Worm (Caenorhabditis elegans) whole organism, L1 larva: ENCODE measurements around the gene C35D10.6.

ENCODE experiments used
- C04F5.9 ChIP-seq: sonication (generic microtip); optimal IDR thresholded peaks from 2 replicates; lab custom pipeline; 2016; ENCODE audit warnings: missing genetic modification characterization, missing compliant biosample characterization
- C16A3.4 ChIP-seq: fragments of 150-350 bp; optimal IDR thresholded peaks from 2 replicates; lab custom pipeline; 2014; ENCODE audit warnings: missing biosample characterization, missing genetic modification characterization
- F16B12.6 ChIP-seq: fragments of 150-350 bp; optimal IDR thresholded peaks from 2 replicates; lab custom pipeline; 2014; ENCODE audit warnings: missing biosample characterization, missing genetic modification characterization
- aha-1 ChIP-seq: fragments of 150-350 bp; optimal IDR thresholded peaks from 2 replicates; lab custom pipeline; 2014; ENCODE audit warnings: missing biosample characterization, missing genetic modification characterization
- blmp-1 ChIP-seq: fragments of 150-350 bp; optimal IDR thresholded peaks from 2 replicates; lab custom pipeline; 2014; ENCODE audit warnings: missing biosample characterization, missing genetic modification characterization
- ceh-82 ChIP-seq, 3 experiments: fragments of 150-350 bp in 1 of 3; sonication (generic microtip) in 2 of 3; optimal IDR thresholded peaks; 2 replicates each; lab custom pipeline; 2014 to 2017; ENCODE audit warnings: missing biosample characterization in 3 of 3, missing genetic modification characterization in 3 of 3
- ceh-88 ChIP-seq: fragments of 200-800 bp; sonication (Bioruptor generic); IDR thresholded peaks from 2 replicates; pipeline ENCODE4 v1.3.6; 2022; ENCODE audit warnings: missing genetic modification characterization, missing compliant biosample characterization
- ceh-90 ChIP-seq: sonication (generic microtip); optimal IDR thresholded peaks from 2 replicates; lab custom pipeline; 2016; ENCODE audit warnings: missing genetic modification characterization, missing compliant biosample characterization
- dpl-1 ChIP-seq, 3 experiments: fragments of 150-350 bp in 2 of 3; sonication (generic microtip) in 1 of 3; optimal IDR thresholded peaks; 2 replicates each; lab custom pipeline; 2014 to 2017; ENCODE audit warnings: missing biosample characterization in 3 of 3, missing genetic modification characterization in 3 of 3, missing genetic modification reagents in 3 of 3
- dsc-1 ChIP-seq: sonication (generic microtip); optimal IDR thresholded peaks from 2 replicates; lab custom pipeline; 2016; ENCODE audit warnings: mild to moderate bottlenecking, missing genetic modification characterization, missing compliant biosample characterization
- efl-1 ChIP-seq, 4 experiments: fragments of 150-350 bp; optimal IDR thresholded peaks in 3 of 4; peaks in 1 of 4; 1 replicate in 1 of 4; 2 replicates in 3 of 4; lab custom pipeline; 2014; ENCODE audit warnings: missing biosample characterization in 2 of 4, missing genetic modification characterization in 2 of 4, missing genetic modification reagents in 2 of 4
- egl-13 ChIP-seq: sonication (generic microtip); optimal IDR thresholded peaks from 2 replicates; lab custom pipeline; 2016; ENCODE audit warnings: missing genotype, missing genetic modification reagents, missing genetic modification characterization, missing compliant biosample characterization
- elt-2 ChIP-seq: sonication (generic microtip); optimal IDR thresholded peaks from 2 replicates; lab custom pipeline; 2016; ENCODE audit warnings: missing genetic modification characterization, mild to moderate bottlenecking, inconsistent platforms, missing compliant biosample characterization, missing genetic modification reagents
- fkh-10 ChIP-seq: sonication (generic microtip); optimal IDR thresholded peaks from 2 replicates; lab custom pipeline; 2017; ENCODE audit warnings: missing biosample characterization, missing genetic modification reagents, missing genetic modification characterization
- fkh-4 ChIP-seq: sonication (generic microtip); optimal IDR thresholded peaks from 2 replicates; lab custom pipeline; 2016; ENCODE audit warnings: missing compliant biosample characterization, missing genetic modification characterization, borderline replicate concordance
- fkh-8 ChIP-seq: sonication (generic microtip); optimal IDR thresholded peaks from 2 replicates; lab custom pipeline; 2016; ENCODE audit warnings: mild to moderate bottlenecking, missing genetic modification characterization, missing compliant biosample characterization
- fos-1 ChIP-seq: fragments of 150-350 bp; optimal IDR thresholded peaks from 2 replicates; lab custom pipeline; 2014; ENCODE audit warnings: missing biosample characterization, missing genetic modification characterization
- grh-1 ChIP-seq: fragments of 200-800 bp; sonication (Bioruptor generic); IDR thresholded peaks from 2 replicates; pipeline ENCODE4 v1.3.6; 2022; ENCODE audit warnings: missing genetic modification reagents, missing genetic modification characterization, missing compliant biosample characterization
- hlh-17 ChIP-seq: fragments of 200-800 bp; sonication (Bioruptor generic); optimal IDR thresholded peaks from 2 replicates; lab custom pipeline; 2018; ENCODE audit warnings: missing genetic modification characterization, mild to moderate bottlenecking, missing compliant biosample characterization, moderate library complexity, borderline replicate concordance
- irx-1 ChIP-seq: sonication (generic microtip); optimal IDR thresholded peaks from 2 replicates; lab custom pipeline; 2016; ENCODE audit warnings: missing genetic modification characterization, missing compliant biosample characterization
- lin-14 ChIP-seq: fragments of 200-800 bp; sonication (Bioruptor generic); optimal IDR thresholded peaks from 2 replicates; lab custom pipeline; 2018; ENCODE audit warnings: mild to moderate bottlenecking, missing genetic modification characterization, moderate library complexity, missing compliant biosample characterization
- lin-15B ChIP-seq: fragments of 150-350 bp; sonication (generic microtip); optimal IDR thresholded peaks from 3 replicates; lab custom pipeline; 2014; ENCODE audit warnings: missing biosample characterization, missing genetic modification characterization
- lin-35 ChIP-seq, 2 experiments: fragments of 150-350 bp; optimal IDR thresholded peaks; 2 replicates each; lab custom pipeline; 2014; ENCODE audit warnings: missing biosample characterization in 2 of 2, missing genetic modification characterization in 2 of 2, missing genetic modification reagents in 2 of 2
- lin-39 ChIP-seq: fragments of 150-350 bp; optimal IDR thresholded peaks from 2 replicates; lab custom pipeline; 2014; ENCODE audit warnings: missing biosample characterization, missing genetic modification reagents, missing genetic modification characterization
- lsy-2 ChIP-seq, 2 experiments: fragments of 150-350 bp; optimal IDR thresholded peaks; 2 replicates each; lab custom pipeline; 2014; ENCODE audit warnings: missing biosample characterization in 2 of 2, missing genetic modification characterization in 2 of 2
- mab-9 ChIP-seq: fragments of 200-800 bp; sonication (Bioruptor generic); IDR thresholded peaks from 2 replicates; pipeline ENCODE4 v1.3.6; 2022; ENCODE audit warnings: missing genetic modification reagents, missing genetic modification characterization, missing compliant biosample characterization
- mef-2 ChIP-seq: fragments of 150-350 bp; optimal IDR thresholded peaks from 2 replicates; lab custom pipeline; 2014; ENCODE audit warnings: missing biosample characterization, missing genetic modification characterization
- mep-1 ChIP-seq: fragments of 150-350 bp; optimal IDR thresholded peaks from 2 replicates; lab custom pipeline; 2014; ENCODE audit warnings: missing biosample characterization, missing genetic modification characterization
- nhr-12 ChIP-seq: sonication (generic microtip); optimal IDR thresholded peaks from 2 replicates; lab custom pipeline; 2017; ENCODE audit warnings: missing biosample characterization, missing genetic modification characterization
- nhr-19 ChIP-seq: fragments of 200-800 bp; sonication (Bioruptor generic); conservative IDR thresholded peaks from 2 replicates; pipeline ENCODE4 v1.3.6; 2022; ENCODE audit warnings: missing genetic modification characterization, missing compliant biosample characterization
- nhr-47 ChIP-seq: sonication (generic microtip); optimal IDR thresholded peaks from 2 replicates; lab custom pipeline; 2016; ENCODE audit warnings: mild to moderate bottlenecking, missing genetic modification characterization, moderate library complexity, missing compliant biosample characterization
- nhr-71 ChIP-seq: sonication (generic microtip); optimal IDR thresholded peaks from 2 replicates; lab custom pipeline; 2016; ENCODE audit warnings: mild to moderate bottlenecking, missing genetic modification characterization, moderate library complexity, missing compliant biosample characterization
- nhr-84 ChIP-seq: sonication (generic microtip); optimal IDR thresholded peaks from 2 replicates; lab custom pipeline; 2017; ENCODE audit warnings: missing biosample characterization, missing genetic modification characterization
- skn-1 ChIP-seq: fragments of 150-350 bp; optimal IDR thresholded peaks from 2 replicates; lab custom pipeline; 2014; ENCODE audit warnings: missing biosample characterization, missing genetic modification characterization
- snpc-4 ChIP-seq: fragments of 150-350 bp; optimal IDR thresholded peaks from 2 replicates; lab custom pipeline; 2014; ENCODE audit warnings: missing biosample characterization, missing genetic modification characterization
- snu-23 ChIP-seq: sonication (generic microtip); optimal IDR thresholded peaks from 2 replicates; lab custom pipeline; 2016; ENCODE audit warnings: missing genetic modification characterization, missing compliant biosample characterization
- swsn-7 ChIP-seq: sonication (generic microtip); optimal IDR thresholded peaks from 2 replicates; lab custom pipeline; 2016; ENCODE audit warnings: missing genetic modification characterization, missing compliant biosample characterization
- tbx-2 ChIP-seq: sonication (generic microtip); optimal IDR thresholded peaks from 2 replicates; lab custom pipeline; 2016; ENCODE audit warnings: missing genetic modification characterization, missing compliant biosample characterization
- unc-30 ChIP-seq: sonication (generic microtip); optimal IDR thresholded peaks from 2 replicates; lab custom pipeline; 2017; ENCODE audit warnings: missing biosample characterization, missing genetic modification characterization
- unc-62 ChIP-seq: fragments of 150-350 bp; optimal IDR thresholded peaks from 2 replicates; lab custom pipeline; 2014; ENCODE audit warnings: missing biosample characterization, missing genetic modification reagents, missing genetic modification characterization
- unc-86 ChIP-seq: sonication (generic microtip); optimal IDR thresholded peaks from 2 replicates; lab custom pipeline; 2016; ENCODE audit warnings: missing genetic modification characterization, missing compliant biosample characterization
- unc-98 ChIP-seq: fragments of 200-800 bp; sonication (Bioruptor generic); IDR thresholded peaks from 2 replicates; pipeline ENCODE4 v1.3.6; 2022; ENCODE audit warnings: missing genetic modification characterization, missing compliant biosample characterization
- vab-15 ChIP-seq: sonication (generic microtip); optimal IDR thresholded peaks from 2 replicates; lab custom pipeline; 2017; ENCODE audit warnings: missing genotype, mild to moderate bottlenecking, missing genetic modification characterization, missing compliant biosample characterization
- xbp-1 ChIP-seq: sonication (generic microtip); optimal IDR thresholded peaks from 2 replicates; lab custom pipeline; 2016; ENCODE audit warnings: missing genetic modification characterization, missing compliant biosample characterization
- zag-1 ChIP-seq: fragments of 150-350 bp; optimal IDR thresholded peaks from 2 replicates; lab custom pipeline; 2014; ENCODE audit warnings: missing biosample characterization, missing genetic modification characterization
- zip-4 ChIP-seq: fragments of 200-800 bp; sonication (Bioruptor generic); optimal IDR thresholded peaks from 2 replicates; lab custom pipeline; 2018; ENCODE audit warnings: mild to moderate bottlenecking, missing genetic modification characterization, moderate library complexity, missing compliant biosample characterization

Gene C35D10.6

ce11 chrIII:4874671-4875070 lies 15.5 kb downstream of the C35D10.6 start, which contains the start of gene C35D10.12:
TSS of gene C35D10.12 (minus strand) at chrIII:4874771.
- no peak for TF ChIP-seq zag-1 (tag; lab: Kevin White, UChicago)
- TF ChIP-seq efl-1 (optimal IDR thresholded peaks at IDR 0.05; lab: Kevin White, UChicago): no peak
- peak in 1 of 2 experiments; percentile 31 for TF ChIP-seq efl-1 (GFP tag; optimal IDR thresholded peaks at IDR 0.05 in 1 of 2; lab: Kevin White, UChicago)

- peak in 1 of 2 experiments; percentile 20 for TF ChIP-seq lin-35 (GFP tag; optimal IDR thresholded peaks at IDR 0.05; lab: Kevin White, UChicago)
- no peak for TF ChIP-seq snpc-4 (tag; lab: Kevin White, UChicago)
- TF ChIP-seq lin-14 (GFP tag; lab: Kevin White, UChicago): peak; percentile 61
- TF ChIP-seq elt-2 (tag; lab: Kevin White, UChicago): no peak
- no peak for TF ChIP-seq ceh-90 (tag; lab: Kevin White, UChicago)
- no peak for TF ChIP-seq skn-1 (tag; lab: Kevin White, UChicago)
- TF ChIP-seq efl-1 (optimal IDR thresholded peaks at IDR 0.05; lab: Kevin White, UChicago): peak; percentile 2 to 34
- peak in 1 of 2 experiments; percentile 62 for TF ChIP-seq efl-1 (GFP tag; optimal IDR thresholded peaks at IDR 0.05 in 1 of 2; lab: Kevin White, UChicago)
- peak; percentile 47 for TF ChIP-seq egl-13
- TF ChIP-seq swsn-7 (tag; lab: Kevin White, UChicago): peak; percentile 2
- TF ChIP-seq lsy-2 (tag; optimal IDR thresholded peaks at IDR 0.05; lab: Kevin White, UChicago): peak in 1 of 2 experiments; percentile 7
- peak; percentile 50 for TF ChIP-seq unc-86 (tag; lab: Kevin White, UChicago)
- peak; percentile 38 for TF ChIP-seq mep-1
- TF ChIP-seq nhr-47 (tag; lab: Kevin White, UChicago): peak; percentile 3
- no peak for TF ChIP-seq unc-98 (GFP tag; lab: Robert Waterston, UW)
- TF ChIP-seq lin-39 (tag; lab: Kevin White, UChicago): no peak
- TF ChIP-seq aha-1 (tag; lab: Kevin White, UChicago): no peak
- no peak for TF ChIP-seq xbp-1 (tag; lab: Kevin White, UChicago)
- no peak for TF ChIP-seq unc-62
- TF ChIP-seq fkh-10 (GFP tag; lab: Kevin White, UChicago): peak; percentile 42
- peak in 1 of 3 experiments; percentile 40 for TF ChIP-seq dpl-1 (GFP tag; optimal IDR thresholded peaks at IDR 0.05; lab: Kevin White, UChicago)
- no peak for TF ChIP-seq zip-4 (GFP tag; lab: Kevin White, UChicago)
- no peak for TF ChIP-seq mab-9 (GFP tag; lab: Robert Waterston, UW)
- TF ChIP-seq ceh-82 (tag; optimal IDR thresholded peaks at IDR 0.05; lab: Kevin White, UChicago): peak in 2 of 3 experiments; percentile 3 to 6
- no peak for TF ChIP-seq fkh-4
- peak; percentile 56 for TF ChIP-seq dsc-1 (tag; lab: Kevin White, UChicago)
- TF ChIP-seq fkh-8 (tag; lab: Kevin White, UChicago): peak; percentile 77
- TF ChIP-seq vab-15 (tag; lab: Kevin White, UChicago): no peak
- no peak for TF ChIP-seq irx-1 (tag; lab: Kevin White, UChicago)
- TF ChIP-seq nhr-12 (tag; lab: Kevin White, UChicago): no peak
- TF ChIP-seq, all 84 proteins: peak for 14
Observed at ce11 chrIII:4875663-4876062, 16.5 kb downstream of the C35D10.6 start.

ce11 chrIII:4878281-4878680 lies 19.1 kb downstream of the C35D10.6 start, which contains the start of the genes tost-1 and arx-6:
TSS of gene tost-1 (minus strand) at chrIII:4878311.
TSS of gene arx-6 (plus strand) at chrIII:4878658.
- peak; percentile 39 for TF ChIP-seq mep-1
- TF ChIP-seq C16A3.4: peak; percentile 57
- TF ChIP-seq efl-1 (optimal IDR thresholded peaks at IDR 0.05; lab: Kevin White, UChicago): peak; percentile 90 to 96
- TF ChIP-seq efl-1 (GFP tag; optimal IDR thresholded peaks at IDR 0.05 in 1 of 2; lab: Kevin White, UChicago): peak; percentile 90 to 99
- peak; percentile 46 for TF ChIP-seq blmp-1 (tag; lab: Kevin White, UChicago)
- no peak for TF ChIP-seq unc-30 (tag; lab: Kevin White, UChicago)
- peak; percentile 4 for TF ChIP-seq F16B12.6 (tag; lab: Kevin White, UChicago)
- TF ChIP-seq snu-23 (GFP tag; lab: Kevin White, UChicago): peak; percentile 62
- TF ChIP-seq fkh-10 (GFP tag; lab: Kevin White, UChicago): no peak
- no peak for TF ChIP-seq zip-4 (GFP tag; lab: Kevin White, UChicago)
- peak; percentile 38 for TF ChIP-seq fos-1
- TF ChIP-seq tbx-2 (tag; lab: Kevin White, UChicago): peak; percentile 27
- TF ChIP-seq ceh-88 (GFP tag; lab: Robert Waterston, UW): no peak
- no peak for TF ChIP-seq mef-2 (tag; lab: Kevin White, UChicago)
- peak; percentile 48 for TF ChIP-seq nhr-47 (tag; lab: Kevin White, UChicago)
- TF ChIP-seq unc-98 (GFP tag; lab: Robert Waterston, UW): no peak
- peak; percentile 20; the same call in 1 of the 2 replicates for TF ChIP-seq nhr-19 (GFP tag; lab: Robert Waterston, UW)
- TF ChIP-seq dpl-1 (GFP tag; optimal IDR thresholded peaks at IDR 0.05; lab: Kevin White, UChicago): peak; percentile 84 to 92 (median 89)
- peak; percentile 51 for TF ChIP-seq lin-15B
- no peak for TF ChIP-seq vab-15 (tag; lab: Kevin White, UChicago)
- no peak for TF ChIP-seq zag-1 (tag; lab: Kevin White, UChicago)
- TF ChIP-seq skn-1 (tag; lab: Kevin White, UChicago): peak; percentile 69
- peak; percentile 18 for TF ChIP-seq lin-14 (GFP tag; lab: Kevin White, UChicago)
- peak; percentile 51 for TF ChIP-seq nhr-71
- no peak for TF ChIP-seq lin-39 (tag; lab: Kevin White, UChicago)
- peak; percentile 5 for TF ChIP-seq C04F5.9 (tag; lab: Kevin White, UChicago)
- TF ChIP-seq nhr-84 (tag; lab: Kevin White, UChicago): no peak
- TF ChIP-seq hlh-17: no peak
- peak; percentile 85 to 94 for TF ChIP-seq lin-35 (GFP tag; optimal IDR thresholded peaks at IDR 0.05; lab: Kevin White, UChicago)
- TF ChIP-seq grh-1 (GFP tag; lab: Robert Waterston, UW): no peak
